Fruit fly (Drosophila melanogaster) whole organism, embryonic: Measurements from ENCODE around the gene lobo.

Source experiments
- Ada2b ChIP-seq: fragments of 200-800 bp; sonication (Bioruptor generic); IDR thresholded peaks from 2 replicates; pipeline ENCODE4 v1.3.6; 2022; ENCODE audit warnings: missing biosample characterization, missing genetic modification characterization
- Antp ChIP-seq: fragments of 200-800 bp; sonication (Bioruptor generic); optimal IDR thresholded peaks from 3 replicates; lab custom pipeline; 2016; ENCODE audit warnings: missing biosample characterization, missing genetic modification characterization
- Atf-2 ChIP-seq: fragments of 200-800 bp; sonication (Bioruptor generic); optimal IDR thresholded peaks from 2 replicates; lab custom pipeline; 2016; ENCODE audit warnings: missing biosample characterization, missing genetic modification characterization
- CG11093 ChIP-seq: fragments of 200-800 bp; sonication (Bioruptor generic); IDR thresholded peaks from 3 replicates; pipeline ENCODE4 v1.3.6; 2022; ENCODE audit warnings: missing biosample characterization, missing genetic modification characterization
- CG11456 ChIP-seq: fragments of 200-800 bp; sonication (Bioruptor generic); IDR thresholded peaks from 3 replicates; pipeline ENCODE4 v1.3.6; 2022; ENCODE audit warnings: missing biosample characterization, missing genetic modification characterization
- CG11504 ChIP-seq: fragments of 200-800 bp; sonication (Bioruptor generic); optimal IDR thresholded peaks from 3 replicates; lab custom pipeline; 2019; ENCODE audit warnings: missing biosample characterization, mild to moderate bottlenecking, missing genetic modification characterization, moderate library complexity
- CG12219 ChIP-seq: fragments of 200-800 bp; sonication (Bioruptor generic); optimal IDR thresholded peaks from 3 replicates; lab custom pipeline; 2018; ENCODE audit warnings: missing biosample characterization, mild to moderate bottlenecking, missing genetic modification characterization
- CG14050 ChIP-seq: fragments of 200-800 bp; sonication (Bioruptor generic); IDR thresholded peaks from 3 replicates; pipeline ENCODE4 v1.3.6; 2022; ENCODE audit warnings: missing biosample characterization, missing genetic modification characterization
- CG14667 ChIP-seq: fragments of 200-800 bp; sonication (Bioruptor generic); IDR thresholded peaks from 2 replicates; pipeline ENCODE4 v1.3.6; 2022; ENCODE audit warnings: missing biosample characterization, missing genetic modification characterization
- CG17186 ChIP-seq: fragments of 200-800 bp; sonication (Bioruptor generic); optimal IDR thresholded peaks from 3 replicates; lab custom pipeline; 2017; ENCODE audit warnings: missing biosample characterization, missing genetic modification reagents, missing genetic modification characterization
- CG17568 ChIP-seq: fragments of 200-800 bp; sonication (Bioruptor generic); optimal IDR thresholded peaks from 2 replicates; lab custom pipeline; 2018; ENCODE audit warnings: missing biosample characterization, mild to moderate bottlenecking, missing genetic modification characterization, moderate library complexity
- CG17612 ChIP-seq: fragments of 200-800 bp; sonication (Bioruptor generic); IDR thresholded peaks from 2 replicates; pipeline ENCODE4 v1.3.6; 2022; ENCODE audit warnings: missing biosample characterization, missing genetic modification characterization
- CG17829 ChIP-seq: fragments of 200-800 bp; optimal IDR thresholded peaks from 2 replicates; lab custom pipeline; 2019; ENCODE audit warnings: missing biosample characterization, mild to moderate bottlenecking, missing genetic modification characterization, moderate library complexity
- CG18476 ChIP-seq: fragments of 200-800 bp; sonication (Bioruptor generic); optimal IDR thresholded peaks from 2 replicates; lab custom pipeline; 2016; ENCODE audit warnings: missing biosample characterization, mild to moderate bottlenecking, missing genetic modification characterization
- CG3281 ChIP-seq: fragments of 200-800 bp; sonication (Bioruptor generic); optimal IDR thresholded peaks from 3 replicates; lab custom pipeline; 2017; ENCODE audit warnings: missing biosample characterization, mild to moderate bottlenecking, missing genetic modification characterization
- CG34422 ChIP-seq: fragments of 200-800 bp; sonication (Bioruptor generic); IDR thresholded peaks from 3 replicates; pipeline ENCODE4 v1.3.6; 2022; ENCODE audit warnings: missing biosample characterization, missing genetic modification characterization
- CG4328 ChIP-seq: fragments of 200-800 bp; sonication (Bioruptor generic); optimal IDR thresholded peaks from 3 replicates; lab custom pipeline; 2017; ENCODE audit warnings: missing biosample characterization, missing genetic modification reagents, missing genetic modification characterization
- CG4424 ChIP-seq: fragments of 200-800 bp; sonication (Bioruptor generic); optimal IDR thresholded peaks from 3 replicates; lab custom pipeline; 2016; ENCODE audit warnings: missing biosample characterization, missing genetic modification characterization
- CG8359 ChIP-seq: fragments of 200-800 bp; sonication (Bioruptor generic); optimal IDR thresholded peaks from 2 replicates; lab custom pipeline; 2017; ENCODE audit warnings: missing biosample characterization, mild to moderate bottlenecking, missing genetic modification characterization, borderline replicate concordance
- CG8765 ChIP-seq: fragments of 200-800 bp; sonication (Bioruptor generic); IDR thresholded peaks from 2 replicates; pipeline ENCODE4 v1.3.6; 2022; ENCODE audit warnings: missing biosample characterization, missing genetic modification characterization
- CG8944 ChIP-seq: fragments of 200-800 bp; sonication (Bioruptor generic); optimal IDR thresholded peaks from 3 replicates; lab custom pipeline; 2016; ENCODE audit warnings: missing biosample characterization, missing genetic modification characterization
- CG9876 ChIP-seq: fragments of 200-800 bp; sonication (Bioruptor generic); optimal IDR thresholded peaks from 2 replicates; lab custom pipeline; 2016; ENCODE audit warnings: missing biosample characterization, missing genetic modification characterization
- CkIIα-i1 ChIP-seq: fragments of 200-800 bp; sonication (Bioruptor generic); IDR thresholded peaks from 2 replicates; pipeline ENCODE4 v1.3.6; 2022; ENCODE audit warnings: missing biosample characterization, missing genetic modification characterization
- D ChIP-seq, 2 experiments: fragments of 200-800 bp in 1 of 2; fragments of >200 bp in 1 of 2; sonication (Bioruptor generic) in 1 of 2; optimal IDR thresholded peaks; 2 replicates in 1 of 2; 3 replicates in 1 of 2; lab custom pipeline; 2017; ENCODE audit warnings: mild to moderate bottlenecking in 1 of 2, missing biosample characterization in 1 of 2, missing genetic modification characterization in 1 of 2, missing genetic modification reagents in 1 of 2
- Dbx ChIP-seq: fragments of 200-800 bp; sonication (Bioruptor generic); IDR thresholded peaks from 3 replicates; pipeline ENCODE4 v1.3.6; 2022; ENCODE audit warnings: missing biosample characterization, missing genetic modification characterization
- Doc2 ChIP-seq: fragments of 200-800 bp; sonication (Bioruptor generic); IDR thresholded peaks from 2 replicates; pipeline ENCODE4 v1.3.6; 2022; ENCODE audit warnings: missing biosample characterization, missing genetic modification characterization
- GATAe ChIP-seq: fragments of 200-800 bp; sonication (Bioruptor generic); conservative IDR thresholded peaks from 2 replicates; pipeline ENCODE4 v1.3.6; 2022; ENCODE audit warnings: missing biosample characterization, missing genetic modification characterization
- Lhr ChIP-seq: fragments of 200-800 bp; sonication (Bioruptor generic); optimal IDR thresholded peaks from 3 replicates; lab custom pipeline; 2017; ENCODE audit warnings: mild to moderate bottlenecking, missing biosample characterization, missing genetic modification reagents, missing genetic modification characterization
- Lim3 ChIP-seq: fragments of 200-800 bp; sonication (Bioruptor generic); IDR thresholded peaks from 2 replicates; pipeline ENCODE4 v1.3.6; 2022; ENCODE audit warnings: missing biosample characterization, missing genetic modification characterization
- Mrtf ChIP-seq: fragments of 200-800 bp; sonication (Bioruptor generic); IDR thresholded peaks from 3 replicates; pipeline ENCODE4 v1.3.6; 2022; ENCODE audit warnings: missing biosample characterization, missing genetic modification characterization
- NK7.1 ChIP-seq: fragments of 200-800 bp; sonication (Bioruptor generic); optimal IDR thresholded peaks from 3 replicates; lab custom pipeline; 2016; ENCODE audit warnings: missing biosample characterization, missing genetic modification characterization
- Ptx1 ChIP-seq: fragments of 200-800 bp; sonication (Bioruptor generic); IDR thresholded peaks from 2 replicates; pipeline ENCODE4 v1.3.6; 2022; ENCODE audit warnings: missing biosample characterization, missing genetic modification characterization
- Six4 ChIP-seq: fragments of 200-800 bp; sonication (Bioruptor generic); optimal IDR thresholded peaks from 2 replicates; lab custom pipeline; 2016; ENCODE audit warnings: missing biosample characterization, missing genetic modification characterization
- Sry-β ChIP-seq: fragments of 200-800 bp; sonication (Bioruptor generic); optimal IDR thresholded peaks from 2 replicates; lab custom pipeline; 2018; ENCODE audit warnings: missing biosample characterization, mild to moderate bottlenecking, missing genetic modification characterization, moderate library complexity
- Ssrp ChIP-seq: fragments of 200-800 bp; sonication (Bioruptor generic); optimal IDR thresholded peaks from 2 replicates; lab custom pipeline; 2018; ENCODE audit warnings: missing biosample characterization, mild to moderate bottlenecking, missing genetic modification characterization, moderate library complexity
- YL-1 ChIP-seq: fragments of 200-800 bp; sonication (Bioruptor generic); optimal IDR thresholded peaks from 3 replicates; lab custom pipeline; 2017; ENCODE audit warnings: missing biosample characterization, mild to moderate bottlenecking, missing genetic modification characterization
- ab ChIP-seq: fragments of 200-800 bp; sonication (Bioruptor generic); optimal IDR thresholded peaks from 2 replicates; lab custom pipeline; 2016; ENCODE audit warnings: missing biosample characterization, missing genetic modification characterization
- aop ChIP-seq: fragments of 200-800 bp; sonication (Bioruptor generic); IDR thresholded peaks from 2 replicates; pipeline ENCODE4 v1.3.6; 2022; ENCODE audit warnings: missing biosample characterization, missing genetic modification characterization
- bigmax ChIP-seq: fragments of 200-800 bp; sonication (Bioruptor generic); optimal IDR thresholded peaks from 2 replicates; lab custom pipeline; 2018; ENCODE audit warnings: missing biosample characterization, mild to moderate bottlenecking, missing genetic modification characterization
- grau ChIP-seq: fragments of 200-800 bp; optimal IDR thresholded peaks from 3 replicates; lab custom pipeline; 2019; ENCODE audit warnings: missing biosample characterization, mild to moderate bottlenecking, missing genetic modification characterization, moderate library complexity
- gro ChIP-seq: fragments of 200-800 bp; sonication (Bioruptor generic); optimal IDR thresholded peaks from 2 replicates; lab custom pipeline; 2016; ENCODE audit warnings: missing biosample characterization, missing genetic modification characterization
- lbe ChIP-seq: fragments of 200-800 bp; sonication (Bioruptor generic); optimal IDR thresholded peaks from 2 replicates; lab custom pipeline; 2016; ENCODE audit warnings: missing biosample characterization, mild to moderate bottlenecking, missing genetic modification characterization
- lilli ChIP-seq: fragments of 200-800 bp; sonication (Bioruptor generic); optimal IDR thresholded peaks from 3 replicates; lab custom pipeline; 2016; ENCODE audit warnings: missing biosample characterization, missing genetic modification characterization
- maf-S ChIP-seq: fragments of 200-800 bp; sonication (Bioruptor generic); optimal IDR thresholded peaks from 2 replicates; lab custom pipeline; 2016; ENCODE audit warnings: missing biosample characterization, missing genetic modification characterization
- nau ChIP-seq: fragments of 200-800 bp; sonication (Bioruptor generic); optimal IDR thresholded peaks from 3 replicates; lab custom pipeline; 2017; ENCODE audit warnings: missing biosample characterization, mild to moderate bottlenecking, missing genetic modification characterization, missing genetic modification reagents
- ro ChIP-seq: fragments of 200-800 bp; sonication (Bioruptor generic); IDR thresholded peaks from 2 replicates; pipeline ENCODE4 v1.3.6; 2022; ENCODE audit warnings: missing biosample characterization, missing genetic modification characterization
- run ChIP-seq: fragments of 200-800 bp; sonication (Bioruptor generic); optimal IDR thresholded peaks from 3 replicates; lab custom pipeline; 2018; ENCODE audit warnings: missing biosample characterization, mild to moderate bottlenecking, missing genetic modification characterization
- tll ChIP-seq, 2 experiments: fragments of 200-800 bp in 1 of 2; fragments of >200 bp in 1 of 2; sonication (Bioruptor generic) in 1 of 2; optimal IDR thresholded peaks; 2 replicates each; lab custom pipeline; 2017 to 2019; ENCODE audit warnings: missing biosample characterization in 2 of 2, missing genetic modification characterization in 2 of 2, mild to moderate bottlenecking in 1 of 2, moderate library complexity in 1 of 2
- yki ChIP-seq: fragments of >200 bp; optimal IDR thresholded peaks from 3 replicates; lab custom pipeline; 2018
- zfh1 ChIP-seq: fragments of 200-800 bp; sonication (Bioruptor generic); IDR thresholded peaks from 3 replicates; pipeline ENCODE4 v1.3.6; 2022; ENCODE audit warnings: missing biosample characterization, missing genetic modification characterization

Gene lobo

DNA sequence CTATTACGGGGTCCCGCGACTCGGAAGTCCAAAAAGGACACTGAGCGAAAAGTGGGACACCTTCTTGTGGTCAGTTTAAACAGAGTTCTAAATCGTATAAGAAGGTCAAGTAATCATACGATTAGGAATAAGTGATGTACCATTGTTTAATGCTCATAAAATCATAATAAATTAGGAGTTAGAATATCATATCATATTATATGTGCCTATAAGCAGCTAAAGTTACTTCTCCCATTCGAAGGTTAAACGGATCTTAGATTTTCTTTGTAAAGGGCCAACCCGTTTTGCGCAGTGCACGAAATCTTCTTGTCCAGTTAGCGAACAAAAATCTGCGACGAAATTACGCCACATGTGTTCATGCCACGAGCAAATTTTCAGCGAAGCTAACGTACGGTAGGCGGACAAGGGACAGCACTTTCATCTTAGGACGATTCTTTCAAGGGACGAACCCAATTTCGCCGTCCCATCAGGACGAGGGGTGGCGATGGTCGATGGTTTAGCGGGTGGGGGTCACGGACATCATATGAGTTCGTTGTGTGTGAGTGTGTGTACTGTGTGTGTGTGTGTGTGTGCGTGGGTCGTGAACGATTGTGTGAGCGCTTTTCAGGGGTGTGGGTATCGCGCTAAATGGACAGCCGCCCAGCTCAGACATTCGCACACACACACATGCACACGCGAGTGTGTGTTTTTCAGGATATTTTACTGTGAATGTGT, 25.2 kb downstream of the lobo start (continued):
- TF ChIP-seq maf-S (peak; percentile 8), lbe (no peak), CG17568 (GFP tag; lab: Kevin White, UChicago) (no peak), nau (GFP tag; lab: Kevin White, UChicago) (peak; percentile 22), CG8765 (GFP tag; lab: Robert Waterston, UW) (no peak), CG17186 (GFP tag; lab: Kevin White, UChicago) (no peak), NK7.1 (no peak), CG17829 (tag; lab: Kevin White, UChicago) (peak; percentile 13), gro (GFP tag; lab: Kevin White, UChicago) (no peak), CG17612 (GFP tag; lab: Robert Waterston, UW) (no peak), Mrtf (GFP tag; lab: Robert Waterston, UW) (no peak), Lim3 (no peak), yki (lab: Kevin White, UChicago) (no peak), CG34422 (no peak; the same call in 2 of the 3 replicates), zfh1 (GFP tag; lab: Robert Waterston, UW) (0 out of 3 replicates have a peak, but pooled peaks have one; percentile 9), Atf-2 (GFP tag; lab: Kevin White, UChicago) (peak; percentile 19), Ptx1 (peak; percentile 65), ab (no peak), D (optimal IDR thresholded peaks at IDR 0.05; lab: Kevin White, UChicago) (peak; percentile 19), D (GFP tag; optimal IDR thresholded peaks at IDR 0.05; lab: Kevin White, UChicago) (peak; percentile 3), CkIIα-i1 (GFP tag; lab: Robert Waterston, UW) (no peak), Doc2 (GFP tag; lab: Robert Waterston, UW) (no peak), grau (tag; lab: Kevin White, UChicago) (peak; percentile 57), Lhr (GFP tag; lab: Kevin White, UChicago) (no peak), lilli (GFP tag; lab: Kevin White, UChicago) (peak; percentile 60), YL-1 (GFP tag; lab: Kevin White, UChicago) (no peak), CG11504 (peak; percentile 73), tll (GFP tag; optimal IDR thresholded peaks at IDR 0.05; lab: Kevin White, UChicago) (no peak), bigmax (GFP tag; lab: Kevin White, UChicago) (no peak), Antp (no peak), run (tag; lab: Kevin White, UChicago) (no peak), ro (GFP tag; lab: Robert Waterston, UW) (no peak), Ssrp (peak; percentile 31), Six4 (GFP tag; lab: Kevin White, UChicago) (no peak), Dbx (GFP tag; lab: Robert Waterston, UW) (0 out of 3 replicates have a peak, but pooled peaks have one; percentile 33), CG14050 (GFP tag; lab: Robert Waterston, UW) (no peak), CG14667 (GFP tag; lab: Robert Waterston, UW) (0 out of 2 replicates have a peak, but pooled peaks have one; percentile 5), CG11456 (GFP tag; lab: Robert Waterston, UW) (peak; percentile 48; the same call in 1 of the 3 replicates), CG8359 (GFP tag; lab: Kevin White, UChicago) (no peak), CG8944 (no peak), CG12219 (GFP tag; lab: Kevin White, UChicago) (peak; percentile 26), Sry-β (GFP tag; lab: Kevin White, UChicago) (no peak), Ada2b (peak; percentile 32; the same call in 1 of the 2 replicates), CG9876 (GFP tag; lab: Kevin White, UChicago) (no peak), CG11093 (GFP tag; lab: Robert Waterston, UW) (0 out of 3 replicates have a peak, but pooled peaks have one; percentile 29), GATAe (GFP tag; lab: Robert Waterston, UW) (no peak), CG4424 (peak; percentile 38), CG18476 (GFP tag; lab: Kevin White, UChicago) (no peak), CG3281 (GFP tag; lab: Kevin White, UChicago) (peak; percentile 52), CG4328 (GFP tag; lab: Kevin White, UChicago) (no peak), aop (no peak)
